Worm (Caenorhabditis elegans) whole organism, early embryonic: ENCODE results near the gene F17C11.4.

Experiments used
- B0310.2 ChIP-seq: sonication (generic microtip); optimal IDR thresholded peaks from 2 replicates; lab custom pipeline; 2016; ENCODE audit warnings: mild to moderate bottlenecking, missing genetic modification characterization, missing compliant biosample characterization
- aly-1 ChIP-seq: sonication (generic microtip); optimal IDR thresholded peaks from 2 replicates; lab custom pipeline; 2016; ENCODE audit warnings: missing genetic modification characterization, missing compliant biosample characterization
- ama-1 ChIP-seq: fragments of 150-350 bp; optimal IDR thresholded peaks from 2 replicates; lab custom pipeline; 2014
- ceh-13 ChIP-seq: fragments of 200-800 bp; sonication (Bioruptor generic); optimal IDR thresholded peaks from 2 replicates; lab custom pipeline; 2018; ENCODE audit warnings: mild to moderate bottlenecking, missing genetic modification characterization, missing compliant biosample characterization
- flt-1 ChIP-seq: fragments of 200-800 bp; sonication (Bioruptor generic); IDR thresholded peaks from 2 replicates; pipeline ENCODE4 v1.3.6; 2022; ENCODE audit warnings: missing genetic modification characterization, missing compliant biosample characterization
- hmg-4 ChIP-seq: fragments of 200-800 bp; sonication (Bioruptor generic); optimal IDR thresholded peaks from 2 replicates; lab custom pipeline; 2018; ENCODE audit warnings: mild to moderate bottlenecking, missing genetic modification characterization, missing compliant biosample characterization
- tbx-11 ChIP-seq: fragments of 200-800 bp; sonication (Bioruptor generic); IDR thresholded peaks from 2 replicates; pipeline ENCODE4 v1.3.6; 2022; ENCODE audit warnings: missing genetic modification characterization, missing compliant biosample characterization
- tbx-37 ChIP-seq: fragments of 200-800 bp; sonication (Bioruptor generic); conservative IDR thresholded peaks from 2 replicates; pipeline ENCODE4 v1.3.6; 2022; ENCODE audit warnings: missing genetic modification reagents, missing genetic modification characterization, missing compliant biosample characterization

DNA sequence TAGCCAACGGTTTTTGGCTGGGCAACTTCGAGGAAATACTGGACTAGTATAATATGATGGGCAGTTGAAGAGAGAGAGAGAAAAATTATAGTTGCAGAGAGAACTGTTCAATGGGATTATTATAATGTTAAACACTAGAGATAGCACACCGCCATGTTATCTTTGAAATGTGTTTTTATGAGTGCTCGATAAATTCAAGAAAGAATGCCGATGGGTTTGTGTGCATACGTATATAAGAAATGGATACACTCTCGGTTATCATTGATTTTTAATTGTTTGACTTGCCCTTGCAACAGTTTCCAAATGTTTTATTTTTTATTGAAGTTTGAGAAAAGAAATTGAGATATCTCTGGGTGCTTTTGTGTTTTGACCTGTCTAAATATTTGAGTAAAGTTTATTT, 15.0 kb upstream of the F17C11.4 start, which contains the start of gene F17C11.12:
- no peak for TF ChIP-seq ama-1 (lab: Kevin White, UChicago)
- TF ChIP-seq flt-1: no peak
- TF ChIP-seq aly-1 (tag; lab: Kevin White, UChicago): no peak
- no peak for TF ChIP-seq tbx-11
- TF ChIP-seq tbx-37 (GFP tag; lab: Robert Waterston, UW): no peak
- no peak for TF ChIP-seq hmg-4 (GFP tag; lab: Kevin White, UChicago)
- TF ChIP-seq B0310.2 (tag; lab: Kevin White, UChicago): no peak
- no peak for TF ChIP-seq ceh-13 (GFP tag; lab: Kevin White, UChicago)
